Worm (Caenorhabditis elegans) whole organism, L4 larva: ENCODE measurements around the gene T18D3.9.

ENCODE experiments used
- D1046.2 ChIP-seq: fragments of 200-800 bp; sonication (Bioruptor generic); IDR thresholded peaks from 2 replicates; pipeline ENCODE4 v1.3.6; 2022; ENCODE audit warnings: missing genetic modification characterization, missing compliant biosample characterization
- F10B5.3 ChIP-seq: sonication (generic microtip); optimal IDR thresholded peaks from 2 replicates; lab custom pipeline; 2016; ENCODE audit warnings: mild to moderate bottlenecking, missing genetic modification characterization, missing compliant biosample characterization
- F44E2.7 ChIP-seq: fragments of 200-800 bp; sonication (Bioruptor generic); IDR thresholded peaks from 2 replicates; pipeline ENCODE4 v2.1.2; 2022; ENCODE audit warnings: missing genetic modification characterization, missing compliant biosample characterization
- aha-1 ChIP-seq: fragments of 150-350 bp; peaks from one replicate; lab custom pipeline; 2014; ENCODE audit warnings: missing biosample characterization, missing genetic modification characterization
- ceh-32 ChIP-seq: sonication (generic microtip); optimal IDR thresholded peaks from 2 replicates; lab custom pipeline; 2016; ENCODE audit warnings: mild to moderate bottlenecking, missing genetic modification characterization, missing compliant biosample characterization; ENCODE audit not compliant: poor library complexity
- ceh-82 ChIP-seq: sonication (generic microtip); optimal IDR thresholded peaks from 2 replicates; lab custom pipeline; 2017; ENCODE audit warnings: missing biosample characterization, missing genetic modification characterization
- ces-1 ChIP-seq: fragments of 150-350 bp; sonication (generic microtip); optimal IDR thresholded peaks from 4 replicates; lab custom pipeline; 2014; ENCODE audit warnings: missing biosample characterization, missing genetic modification reagents, missing genetic modification characterization
- daf-16 ChIP-seq, 3 experiments: sonication (generic microtip); optimal IDR thresholded peaks; 2 replicates each; lab custom pipeline; 2016 to 2017; ENCODE audit warnings: missing genetic modification characterization in 3 of 3, missing genetic modification reagents in 3 of 3, mild to moderate bottlenecking in 2 of 3, missing compliant biosample characterization in 2 of 3, missing biosample characterization in 1 of 3, moderate library complexity in 1 of 3
- dmd-6 ChIP-seq: fragments of 200-800 bp; sonication (Bioruptor generic); IDR thresholded peaks from 2 replicates; pipeline ENCODE4 v1.3.6; 2022; ENCODE audit warnings: missing genetic modification reagents, missing genetic modification characterization, missing compliant biosample characterization
- dmd-8 ChIP-seq: fragments of 200-800 bp; sonication (Bioruptor generic); IDR thresholded peaks from 2 replicates; pipeline ENCODE4 v1.3.6; 2022; ENCODE audit warnings: missing genetic modification characterization, missing compliant biosample characterization
- dve-1 ChIP-seq: sonication (generic microtip); optimal IDR thresholded peaks from 2 replicates; lab custom pipeline; 2017; ENCODE audit warnings: antibody characterized with exemption, mild to moderate bottlenecking, missing genetic modification characterization, missing compliant biosample characterization; ENCODE audit not compliant: insufficient read depth
- egl-43 ChIP-seq: fragments of 200-800 bp; sonication (Bioruptor generic); IDR thresholded peaks from 2 replicates; pipeline ENCODE4 v1.3.6; 2022; ENCODE audit warnings: missing genetic modification reagents, missing genetic modification characterization, missing compliant biosample characterization
- gei-8 ChIP-seq: fragments of 200-800 bp; sonication (Bioruptor generic); optimal IDR thresholded peaks from 2 replicates; lab custom pipeline; 2018; ENCODE audit warnings: mild to moderate bottlenecking, missing genetic modification characterization, missing compliant biosample characterization
- hif-1 ChIP-seq, 2 experiments: sonication (generic microtip); optimal IDR thresholded peaks; 2 replicates each; lab custom pipeline; 2016 to 2017; ENCODE audit warnings: missing compliant biosample characterization in 2 of 2, missing genetic modification characterization in 2 of 2, missing genetic modification reagents in 2 of 2, missing genotype in 2 of 2, mild to moderate bottlenecking in 1 of 2
- hlh-11 ChIP-seq: fragments of 200-800 bp; sonication (Bioruptor generic); optimal IDR thresholded peaks from 2 replicates; lab custom pipeline; 2018; ENCODE audit warnings: mild to moderate bottlenecking, missing genetic modification characterization, missing compliant biosample characterization
- hlh-30 ChIP-seq: sonication (generic microtip); optimal IDR thresholded peaks from 2 replicates; lab custom pipeline; 2017; ENCODE audit warnings: antibody characterized with exemption, mild to moderate bottlenecking, missing genetic modification characterization, missing compliant biosample characterization; ENCODE audit not compliant: insufficient read depth
- hmg-1.1 ChIP-seq: fragments of 200-800 bp; sonication (Bioruptor generic); IDR thresholded peaks from 2 replicates; pipeline ENCODE4 v1.3.6; 2022; ENCODE audit warnings: missing genetic modification reagents, missing genetic modification characterization, missing compliant biosample characterization
- jun-1 ChIP-seq: fragments of 150-350 bp; optimal IDR thresholded peaks from 2 replicates; lab custom pipeline; 2014; ENCODE audit warnings: missing biosample characterization, missing genetic modification reagents, missing genetic modification characterization
- lim-7 ChIP-seq: fragments of 200-800 bp; sonication (Bioruptor generic); IDR thresholded peaks from 2 replicates; pipeline ENCODE4 v1.3.6; 2022; ENCODE audit warnings: missing genetic modification characterization, missing compliant biosample characterization
- lin-29 ChIP-seq: fragments of 200-800 bp; sonication (Bioruptor generic); IDR thresholded peaks from 2 replicates; pipeline ENCODE4 v1.3.6; 2022; ENCODE audit warnings: missing genetic modification reagents, missing genetic modification characterization, missing compliant biosample characterization
- lin-38 ChIP-seq: fragments of 200-800 bp; sonication (Bioruptor generic); IDR thresholded peaks from 2 replicates; pipeline ENCODE4 v1.3.6; 2022; ENCODE audit warnings: missing genetic modification reagents, missing genetic modification characterization, missing compliant biosample characterization
- lsy-2 ChIP-seq, 2 experiments: fragments of 150-350 bp in 1 of 2; sonication (generic microtip) in 1 of 2; optimal IDR thresholded peaks; 2 replicates each; lab custom pipeline; 2014 to 2017; ENCODE audit warnings: missing biosample characterization in 2 of 2, missing genetic modification characterization in 2 of 2
- madf-5 ChIP-seq, 2 experiments: fragments of 200-800 bp; sonication (Bioruptor generic); IDR thresholded peaks; 2 replicates each; pipeline ENCODE4 v1.3.6; 2022; ENCODE audit warnings: missing compliant biosample characterization in 2 of 2, missing genetic modification characterization in 2 of 2
- mep-1 ChIP-seq: fragments of 150-350 bp; sonication (generic microtip); optimal IDR thresholded peaks from 3 replicates; lab custom pipeline; 2014; ENCODE audit warnings: missing biosample characterization, missing genetic modification characterization
- mes-2 ChIP-seq: sonication (generic microtip); optimal IDR thresholded peaks from 2 replicates; lab custom pipeline; 2016; ENCODE audit warnings: missing genotype, mild to moderate bottlenecking, missing genetic modification characterization, missing compliant biosample characterization; ENCODE audit not compliant: poor library complexity, severe bottlenecking
- mxl-3 ChIP-seq: fragments of 200-800 bp; sonication (Bioruptor generic); optimal IDR thresholded peaks from 2 replicates; lab custom pipeline; 2018; ENCODE audit warnings: mild to moderate bottlenecking, missing genetic modification characterization, missing compliant biosample characterization
- nhr-11 ChIP-seq: fragments of 150-350 bp; optimal IDR thresholded peaks from 2 replicates; lab custom pipeline; 2014; ENCODE audit warnings: missing biosample characterization, missing genetic modification characterization
- nhr-25 ChIP-seq: sonication (generic microtip); optimal IDR thresholded peaks from 2 replicates; lab custom pipeline; 2017; ENCODE audit warnings: missing genetic modification characterization, mild to moderate bottlenecking, missing compliant biosample characterization, antibody characterized with exemption, moderate library complexity, borderline replicate concordance; ENCODE audit not compliant: insufficient read depth
- nhr-28 ChIP-seq: fragments of 150-350 bp; optimal IDR thresholded peaks from 2 replicates; lab custom pipeline; 2014; ENCODE audit warnings: missing biosample characterization, missing genetic modification characterization
- nhr-6 ChIP-seq: fragments of 150-350 bp; optimal IDR thresholded peaks from 2 replicates; lab custom pipeline; 2014; ENCODE audit warnings: missing biosample characterization, missing genetic modification characterization
- nhr-76 ChIP-seq: fragments of 150-350 bp; optimal IDR thresholded peaks from 2 replicates; lab custom pipeline; 2014; ENCODE audit warnings: missing biosample characterization, missing genetic modification characterization
- pha-4 ChIP-seq, 2 experiments: fragments of 150-350 bp in 1 of 2; fragments of 200-800 bp in 1 of 2; sonication (Bioruptor generic) in 1 of 2; IDR thresholded peaks in 1 of 2; optimal IDR thresholded peaks in 1 of 2; 2 replicates each; pipeline versions ENCODE4 v1.3.6 to Lab custom; 2014 to 2022; ENCODE audit warnings: missing genetic modification characterization in 2 of 2, missing genetic modification reagents in 2 of 2, missing biosample characterization in 1 of 2, missing compliant biosample characterization in 1 of 2
- php-3 ChIP-seq: fragments of 200-800 bp; sonication (Bioruptor generic); IDR thresholded peaks from 2 replicates; pipeline ENCODE4 v1.3.6; 2022; ENCODE audit warnings: missing genetic modification reagents, missing genetic modification characterization, missing compliant biosample characterization
- pqm-1 ChIP-seq: sonication (generic microtip); optimal IDR thresholded peaks from 2 replicates; lab custom pipeline; 2017; ENCODE audit warnings: missing biosample characterization, missing genetic modification characterization
- rbr-2 ChIP-seq: sonication (generic microtip); optimal IDR thresholded peaks from 2 replicates; lab custom pipeline; 2016; ENCODE audit warnings: missing genotype, missing genetic modification characterization, missing compliant biosample characterization
- set-16 ChIP-seq: fragments of 200-800 bp; sonication (Bioruptor generic); IDR thresholded peaks from 2 replicates; pipeline ENCODE4 v1.3.6; 2022; ENCODE audit warnings: missing genetic modification reagents, missing genetic modification characterization, missing compliant biosample characterization
- spr-3 ChIP-seq: fragments of 200-800 bp; sonication (Bioruptor generic); optimal IDR thresholded peaks from 2 replicates; lab custom pipeline; 2018; ENCODE audit warnings: mild to moderate bottlenecking, missing genetic modification characterization, missing compliant biosample characterization
- unc-62 ChIP-seq, 3 experiments: fragments of 150-350 bp in 1 of 3; sonication (generic microtip); optimal IDR thresholded peaks in 2 of 3; peaks in 1 of 3; 1 replicate in 1 of 3; 2 replicates in 2 of 3; lab custom pipeline; 2014 to 2017; ENCODE audit warnings: missing biosample characterization in 3 of 3, missing genetic modification characterization in 3 of 3, missing genetic modification reagents in 3 of 3, missing genotype in 1 of 3
- vab-7 ChIP-seq: fragments of 200-800 bp; sonication (Bioruptor generic); IDR thresholded peaks from 2 replicates; pipeline ENCODE4 v1.3.6; 2022; ENCODE audit warnings: missing genetic modification reagents, missing genetic modification characterization, missing compliant biosample characterization
- zag-1 ChIP-seq: fragments of 150-350 bp; optimal IDR thresholded peaks from 2 replicates; lab custom pipeline; 2014; ENCODE audit warnings: missing biosample characterization, missing genetic modification characterization
- zfp-2 ChIP-seq: sonication (generic microtip); optimal IDR thresholded peaks from 2 replicates; lab custom pipeline; 2016; ENCODE audit warnings: mild to moderate bottlenecking, missing genetic modification characterization, missing compliant biosample characterization
- zfp-3 ChIP-seq: fragments of 200-800 bp; sonication (Bioruptor generic); conservative IDR thresholded peaks from 2 replicates; pipeline ENCODE4 v1.3.6; 2022; ENCODE audit warnings: missing genetic modification reagents, missing genetic modification characterization, missing compliant biosample characterization
- ztf-7 ChIP-seq: fragments of 150-350 bp; optimal IDR thresholded peaks from 2 replicates; lab custom pipeline; 2014; ENCODE audit warnings: missing biosample characterization, missing genetic modification characterization

Gene T18D3.9

ce11 chrX:12449262-12449942, 4.9 kb downstream of the T18D3.9 start, which contains the start of gene T18D3.6:
Gene T18D3.6, plus strand, starts transcription at chrX:12449892.
- peak; percentile 31; the same call in 1 of the 2 replicates for TF ChIP-seq dmd-6
- TF ChIP-seq nhr-11 (tag; lab: Kevin White, UChicago) = no peak
- TF ChIP-seq zfp-3 = no peak
- TF ChIP-seq hmg-1.1 (GFP tag; lab: Robert Waterston, UW) = peak; percentile 52
- peak; percentile 11 for TF ChIP-seq hlh-30
- TF ChIP-seq ceh-32 (tag; lab: Kevin White, UChicago) = no peak
- TF ChIP-seq mes-2 = peak; percentile 28
- TF ChIP-seq mep-1 (tag; lab: Kevin White, UChicago) = peak; percentile 13
- no peak for TF ChIP-seq lim-7 (GFP tag; lab: Robert Waterston, UW)
- no peak for TF ChIP-seq daf-16 (GFP tag; optimal IDR thresholded peaks at IDR 0.05; lab: Kevin White, UChicago)
- peak; percentile 39 for TF ChIP-seq daf-16 (tag; optimal IDR thresholded peaks at IDR 0.05; lab: Kevin White, UChicago)
- TF ChIP-seq hlh-11 (tag; lab: Kevin White, UChicago) = peak; percentile 51
- TF ChIP-seq egl-43 (GFP tag; lab: Robert Waterston, UW) = 0 out of 2 replicates have a peak, but pooled peaks have one; percentile 51
- TF ChIP-seq madf-5 (GFP tag; IDR thresholded peaks at IDR 0.05; lab: Robert Waterston, UW) = no peak
- peak; percentile 56 for TF ChIP-seq dve-1 (tag; lab: Kevin White, UChicago)
- peak in 1 of 2 experiments; percentile 11 for TF ChIP-seq lsy-2 (tag; optimal IDR thresholded peaks at IDR 0.05; lab: Kevin White, UChicago)
- TF ChIP-seq vab-7 = no peak
- no peak for TF ChIP-seq D1046.2 (GFP tag; lab: Robert Waterston, UW)
- TF ChIP-seq set-16 (GFP tag; lab: Robert Waterston, UW) = peak; percentile 47
- TF ChIP-seq mxl-3 (GFP tag; lab: Kevin White, UChicago) = peak; percentile 84
- no peak for TF ChIP-seq lin-38 (GFP tag; lab: Robert Waterston, UW)
- TF ChIP-seq ces-1 (GFP tag; lab: Kevin White, UChicago) = no peak
- no peak for TF ChIP-seq lin-29 (GFP tag; lab: Robert Waterston, UW)
- peak in 1 of 2 experiments; percentile 9 for TF ChIP-seq hif-1 (tag; optimal IDR thresholded peaks at IDR 0.05; lab: Kevin White, UChicago)
- no peak for TF ChIP-seq spr-3 (GFP tag; lab: Kevin White, UChicago)
- no peak for TF ChIP-seq php-3
- no peak for TF ChIP-seq rbr-2 (tag; lab: Kevin White, UChicago)
- no peak for TF ChIP-seq nhr-76 (tag; lab: Kevin White, UChicago)
- TF ChIP-seq unc-62 (GFP tag; optimal IDR thresholded peaks at IDR 0.05 in 1 of 2; lab: Kevin White, UChicago) = peak in 1 of 2 experiments; percentile 72
- no peak for TF ChIP-seq unc-62 (tag; optimal IDR thresholded peaks at IDR 0.05; lab: Kevin White, UChicago)
- peak; percentile 33 for TF ChIP-seq nhr-28
- TF ChIP-seq nhr-6 = peak; percentile 41

ce11 chrX:12447639-12448038, 6.6 kb downstream of the T18D3.9 start:
- 0 out of 2 replicates have a peak, but pooled peaks have one; percentile 26 for TF ChIP-seq egl-43 (GFP tag; lab: Robert Waterston, UW)
- peak; percentile 77 for TF ChIP-seq set-16 (GFP tag; lab: Robert Waterston, UW)

- TF ChIP-seq pha-4 (GFP tag; IDR thresholded peaks at IDR 0.05; lab: Robert Waterston, UW) (no peak), pha-4 (tag; optimal IDR thresholded peaks at IDR 0.05; lab: Kevin White, UChicago) (no peak), F10B5.3 (tag; lab: Kevin White, UChicago) (no peak), ceh-82 (tag; lab: Kevin White, UChicago) (no peak), pqm-1 (peak; percentile 73), gei-8 (no peak), dmd-6 (peak; percentile 37; the same call in 1 of the 2 replicates), F44E2.7 (GFP tag; lab: Robert Waterston, UW) (no peak), hlh-11 (tag; lab: Kevin White, UChicago) (peak; percentile 37), nhr-6 (no peak), dve-1 (tag; lab: Kevin White, UChicago) (peak; percentile 55), ztf-7 (tag; lab: Kevin White, UChicago) (peak; percentile 1), nhr-28 (peak; percentile 75), daf-16 (GFP tag; optimal IDR thresholded peaks at IDR 0.05; lab: Kevin White, UChicago) (no peak), daf-16 (tag; optimal IDR thresholded peaks at IDR 0.05; lab: Kevin White, UChicago) (peak; percentile 90), nhr-25 (tag; lab: Kevin White, UChicago) (no peak), zfp-2 (tag; lab: Kevin White, UChicago) (no peak), aha-1 (no peak), zag-1 (no peak), nhr-76 (tag; lab: Kevin White, UChicago) (no peak), dmd-8 (GFP tag; lab: Robert Waterston, UW) (no peak), zfp-3 (no peak), jun-1 (tag; lab: Kevin White, UChicago) (no peak)
Measured at ce11 chrX:12446572-12446971, 7.7 kb downstream of the T18D3.9 start.
